Fruit fly (Drosophila melanogaster): Measurements from ENCODE around the gene Kcmf1.

The Kcmf1 gene

DNA sequence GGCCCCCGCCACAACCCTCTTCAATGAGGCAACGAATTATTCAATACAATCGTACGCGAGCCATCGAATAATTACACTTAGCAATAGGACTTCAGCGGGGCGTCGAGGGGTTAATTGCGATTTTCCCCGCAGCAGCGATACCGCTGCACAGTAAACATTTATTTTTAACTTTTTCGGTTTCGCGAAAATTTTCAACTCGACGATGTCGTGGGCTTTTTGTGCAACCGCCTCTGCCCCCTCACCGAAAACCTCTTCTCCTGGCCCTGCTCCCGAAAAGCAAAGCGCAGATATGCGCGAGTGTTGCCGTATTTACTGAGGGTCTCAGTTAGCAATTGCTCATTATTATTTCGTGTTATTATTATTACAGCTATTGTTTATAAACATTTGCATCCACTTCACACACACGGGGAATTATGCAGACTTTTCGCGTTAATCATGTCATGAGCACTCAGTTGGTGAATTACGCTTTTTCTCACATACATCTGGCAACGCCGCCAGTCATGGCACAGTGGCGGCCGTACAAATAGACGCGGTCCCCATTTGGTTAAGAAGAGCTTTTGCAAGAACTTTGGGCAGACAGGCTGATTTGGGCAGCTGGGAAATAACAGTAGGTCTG lies 836 bp downstream of the Kcmf1 start (continued):
- TF ChIP-seq Optix (GFP tag; IDR thresholded peaks at IDR 0.05), result no peak
- TF ChIP-seq Fer1 (GFP tag; optimal IDR thresholded peaks at IDR 0.05), result peak; percentile 81
- peak; percentile 4 for TF ChIP-seq CG7928 (GFP tag; optimal IDR thresholded peaks at IDR 0.05)
- no peak for TF ChIP-seq klu (GFP tag; IDR thresholded peaks at IDR 0.05)
- TF ChIP-seq Sin3A (optimal IDR thresholded peaks at IDR 0.05), result peak; percentile 38
- peak; percentile 61 for TF ChIP-seq CG12659 (GFP tag; optimal IDR thresholded peaks at IDR 0.05)
- TF ChIP-seq otp (GFP tag; IDR thresholded peaks at IDR 0.05), result no peak
- TF ChIP-seq CG11093 (GFP tag; IDR thresholded peaks at IDR 0.05), result no peak
- TF ChIP-seq peb (GFP tag; IDR thresholded peaks at IDR 0.05), result 0 out of 2 replicates have a peak, but pooled peaks have one; percentile 6
- peak; percentile 42 for TF ChIP-seq CG12391 (tag; optimal IDR thresholded peaks at IDR 0.05)
- 0 out of 2 replicates have a peak, but pooled peaks have one; percentile 35 for TF ChIP-seq CG11247 (GFP tag; IDR thresholded peaks at IDR 0.05)
- TF ChIP-seq CG10654 (GFP tag; optimal IDR thresholded peaks at IDR 0.05), result peak; percentile 10
- TF ChIP-seq dpn (GFP tag; optimal IDR thresholded peaks at IDR 0.05), result peak; percentile 57 to 62
- peak; percentile 61 to 95 for TF ChIP-seq Pdp1 (GFP tag; optimal IDR thresholded peaks at IDR 0.05)
- no peak for TF ChIP-seq Jarid2 (GFP tag; optimal IDR thresholded peaks at IDR 0.05)
- TF ChIP-seq CG8290 (GFP tag; optimal IDR thresholded peaks at IDR 0.05), result peak; percentile 44
- peak in 1 of 2 experiments; percentile 11 for TF ChIP-seq CG8290 (tag; optimal IDR thresholded peaks at IDR 0.05)
- no peak for TF ChIP-seq ro (GFP tag; IDR thresholded peaks at IDR 0.05)
- no peak for TF ChIP-seq CG5953 (GFP tag; IDR thresholded peaks at IDR 0.05)
- peak; percentile 56 for TF ChIP-seq CG3163 (GFP tag; optimal IDR thresholded peaks at IDR 0.05)
- peak; percentile 27 for TF ChIP-seq HHEX (GFP tag; optimal IDR thresholded peaks at IDR 0.05)
- peak; percentile 45; the same call in 2 of the 3 replicates for TF ChIP-seq tgo (GFP tag; IDR thresholded peaks at IDR 0.05)
- TF ChIP-seq Myb (GFP tag; optimal IDR thresholded peaks at IDR 0.05), result peak; percentile 55
- peak; percentile 57 for TF ChIP-seq kni (GFP tag; optimal IDR thresholded peaks at IDR 0.05)
- TF ChIP-seq trh (GFP tag; optimal IDR thresholded peaks at IDR 0.05), result no peak
- TF ChIP-seq Oli (tag; optimal IDR thresholded peaks at IDR 0.05), result no peak
- peak; percentile 71 for TF ChIP-seq MESR4 (GFP tag; optimal IDR thresholded peaks at IDR 0.05)
- TF ChIP-seq GATAe (GFP tag; conservative IDR thresholded peaks at IDR 0.05), result no peak
- no peak for TF ChIP-seq fd64A (GFP tag; optimal IDR thresholded peaks at IDR 0.05)
- TF ChIP-seq lbe (GFP tag; optimal IDR thresholded peaks at IDR 0.05), result peak; percentile 73
- peak; percentile 27 for TF ChIP-seq Atf3 (GFP tag; optimal IDR thresholded peaks at IDR 0.05)
- no peak for TF ChIP-seq aop (GFP tag; IDR thresholded peaks at IDR 0.05)
- peak; percentile 8 for TF ChIP-seq PHDP (tag; optimal IDR thresholded peaks at IDR 0.05)
- TF ChIP-seq nerfin-2 (GFP tag; IDR thresholded peaks at IDR 0.05; ENCODE audit: partially characterized antibody), result peak; percentile 14; the same call in 1 of the 2 replicates
- TF ChIP-seq az2 (GFP tag; optimal IDR thresholded peaks at IDR 0.05), result no peak
- TF ChIP-seq NfI (GFP tag; optimal IDR thresholded peaks at IDR 0.05), result peak; percentile 44
- peak; percentile 71 for TF ChIP-seq sd (tag; optimal IDR thresholded peaks at IDR 0.05)
- TF ChIP-seq D19B (GFP tag; optimal IDR thresholded peaks at IDR 0.05), result no peak
- TF ChIP-seq CG14014 (GFP tag; IDR thresholded peaks at IDR 0.05), result no peak
- TF ChIP-seq CG10147 (GFP tag; optimal IDR thresholded peaks at IDR 0.05), result peak; percentile 7
- peak; percentile 23 for TF ChIP-seq Dp (GFP tag; optimal IDR thresholded peaks at IDR 0.05)
- no peak for TF ChIP-seq CG11723 (GFP tag; optimal IDR thresholded peaks at IDR 0.05)
- TF ChIP-seq Atf6 (GFP tag; IDR thresholded peaks at IDR 0.05), result peak; percentile 39; the same call in 1 of the 2 replicates
- TF ChIP-seq CG32772 (GFP tag; IDR thresholded peaks at IDR 0.05), result no peak
- TF ChIP-seq Hr3 (GFP tag; optimal IDR thresholded peaks at IDR 0.05), result peak; percentile 16
- TF ChIP-seq pita (GFP tag; optimal IDR thresholded peaks at IDR 0.05), result no peak
- TF ChIP-seq exex (tag; optimal IDR thresholded peaks at IDR 0.05), result no peak
- TF ChIP-seq pho (GFP tag; optimal IDR thresholded peaks at IDR 0.05), result peak; percentile 63
- no peak for TF ChIP-seq wor (GFP tag; IDR thresholded peaks at IDR 0.05)
- peak; percentile 63 for TF ChIP-seq cwo (GFP tag; optimal IDR thresholded peaks at IDR 0.05)
- TF ChIP-seq HLH3B (GFP tag; IDR thresholded peaks at IDR 0.05), result no peak
